Worm (Caenorhabditis elegans): ENCODE results near the gene sdz-11.

- TF ChIP-seq aly-2 (tag; optimal IDR thresholded peaks at IDR 0.05) = no peak
- no peak for TF ChIP-seq fos-1 (tag; optimal IDR thresholded peaks at IDR 0.05)
- no peak for TF ChIP-seq ama-1 (optimal IDR thresholded peaks at IDR 0.05)
- no peak for TF ChIP-seq hpl-2 (GFP tag; optimal IDR thresholded peaks at IDR 0.05)
- TF ChIP-seq fkh-4 (tag; optimal IDR thresholded peaks at IDR 0.05; ENCODE audit: borderline replicate concordance) = no peak
- no peak for TF ChIP-seq unc-62 (GFP tag; optimal IDR thresholded peaks at IDR 0.05)
- TF ChIP-seq lin-35 (GFP tag; optimal IDR thresholded peaks at IDR 0.05) = no peak
- TF ChIP-seq snpc-4 (tag; optimal IDR thresholded peaks at IDR 0.05) = no peak
Measured at ce11 chrII:3716961-3717360, 35.1 kb downstream of the sdz-11 start, which contains the start of gene fbxc-52.
